Worm (Caenorhabditis elegans) whole organism, midembryonic: ENCODE results near the gene F26F2.3.
"Not testable (repeated sequence)": the region's sequence is repeated elsewhere in the genome, so short reads cannot be mapped to it uniquely, and the experiment has no call there.

Source experiments
- T22C8.4 ChIP-seq: fragments of 200-800 bp; sonication (Bioruptor generic); IDR thresholded peaks from 2 replicates; pipeline ENCODE4 v1.3.6; 2022; ENCODE audit warnings: missing genetic modification characterization, missing compliant biosample characterization
- cog-1 ChIP-seq: sonication (generic microtip); optimal IDR thresholded peaks from 2 replicates; lab custom pipeline; 2016; ENCODE audit warnings: missing genetic modification characterization, missing compliant biosample characterization
- flt-1 ChIP-seq: fragments of 200-800 bp; sonication (Bioruptor generic); IDR thresholded peaks from 2 replicates; pipeline ENCODE4 v1.3.6; 2022; ENCODE audit warnings: missing genetic modification characterization, missing compliant biosample characterization
- klf-2 ChIP-seq: fragments of 200-800 bp; sonication (Bioruptor generic); conservative IDR thresholded peaks from 2 replicates; pipeline ENCODE4 v1.3.6; 2022; ENCODE audit warnings: missing genetic modification reagents, missing genetic modification characterization, missing compliant biosample characterization
- med-1 ChIP-seq: sonication (generic microtip); optimal IDR thresholded peaks from 2 replicates; lab custom pipeline; 2017; ENCODE audit warnings: missing genetic modification characterization, mild to moderate bottlenecking, missing compliant biosample characterization, antibody characterized with exemption, missing genetic modification reagents; ENCODE audit not compliant: insufficient read depth
- ref-1 ChIP-seq: fragments of 200-800 bp; sonication (Bioruptor generic); conservative IDR thresholded peaks from 2 replicates; pipeline ENCODE4 v1.3.6; 2022; ENCODE audit warnings: missing genetic modification reagents, missing genetic modification characterization, missing compliant biosample characterization
- tab-1 ChIP-seq: fragments of 200-800 bp; sonication (Bioruptor generic); IDR thresholded peaks from 2 replicates; pipeline ENCODE4 v1.3.6; 2022; ENCODE audit warnings: missing genetic modification characterization, missing compliant biosample characterization
- ztf-23 ChIP-seq: fragments of 200-800 bp; sonication (Bioruptor generic); IDR thresholded peaks from 2 replicates; pipeline ENCODE4 v1.3.6; 2022; ENCODE audit warnings: missing genetic modification reagents, missing genetic modification characterization, missing compliant biosample characterization
- ztf-29 ChIP-seq: fragments of 200-800 bp; sonication (Bioruptor generic); IDR thresholded peaks from 2 replicates; pipeline ENCODE4 v1.3.6; 2022; ENCODE audit warnings: missing genetic modification reagents, missing genetic modification characterization, missing compliant biosample characterization

The F26F2.3 gene

DNA sequence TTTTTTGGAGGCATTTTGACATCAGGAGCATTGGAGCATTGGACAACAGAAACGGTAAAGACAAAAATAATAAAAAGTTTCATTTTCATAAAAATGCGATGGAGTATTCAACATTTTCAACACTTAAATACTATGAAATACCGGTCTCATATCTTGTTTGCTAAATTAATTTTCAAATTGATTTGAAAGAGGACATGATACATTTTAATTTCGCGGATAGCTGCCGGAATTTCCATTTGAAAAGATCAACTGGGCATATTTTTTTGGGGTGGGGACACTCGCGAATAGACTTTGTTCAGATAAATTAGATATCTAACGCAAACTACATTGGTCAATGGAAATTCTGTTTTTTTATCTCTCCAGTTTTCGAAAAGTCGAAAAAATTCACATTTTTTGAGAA, 28.4 kb upstream of the F26F2.3 start, which contains the start of gene F26F2.10:
F26F2.10 (minus strand) TSS at position 101 of the 400 bp plus-strand sequence.
- no peak for TF ChIP-seq cog-1 (tag; lab: Kevin White, UChicago)
- no peak for TF ChIP-seq ztf-29 (GFP tag; lab: Robert Waterston, UW)
- no peak for TF ChIP-seq tab-1 (GFP tag; lab: Robert Waterston, UW)
- TF ChIP-seq ref-1: no peak
- no peak for TF ChIP-seq klf-2 (GFP tag; lab: Robert Waterston, UW)
- TF ChIP-seq T22C8.4: no peak
- TF ChIP-seq flt-1 (GFP tag; lab: Robert Waterston, UW): no peak
- TF ChIP-seq ztf-23 (GFP tag; lab: Robert Waterston, UW): no peak
- no peak for TF ChIP-seq med-1 (GFP tag; lab: Kevin White, UChicago)

ce11 chrV:20580511-20581040, 14.2 kb upstream of the F26F2.3 start, which contains the start of gene F26F2.7:
Gene F26F2.7, plus strand, starts transcription at chrV:20580990.
- TF ChIP-seq ztf-23 (GFP tag; lab: Robert Waterston, UW) (peak; percentile 56; the same call in 1 of the 2 replicates), ztf-29 (GFP tag; lab: Robert Waterston, UW) (no peak), T22C8.4 (no peak), med-1 (GFP tag; lab: Kevin White, UChicago) (no peak), tab-1 (GFP tag; lab: Robert Waterston, UW) (peak; percentile 69; the same call in 1 of the 2 replicates), ref-1 (no peak), flt-1 (GFP tag; lab: Robert Waterston, UW) (0 out of 2 replicates have a peak, but pooled peaks have one; percentile 50), klf-2 (GFP tag; lab: Robert Waterston, UW) (no peak), cog-1 (tag; lab: Kevin White, UChicago) (peak; percentile 81)

- TF ChIP-seq cog-1 (tag; lab: Kevin White, UChicago) (no peak), flt-1 (GFP tag; lab: Robert Waterston, UW) (no peak), ztf-29 (GFP tag; lab: Robert Waterston, UW) (no peak)
These were observed 13.2 kb upstream of the F26F2.3 start, which contains the start of gene F26F2.8 for ce11 chrV:20579534-20579933. Gene F26F2.8, plus strand, starts transcription at chrV:20579546.

DNA sequence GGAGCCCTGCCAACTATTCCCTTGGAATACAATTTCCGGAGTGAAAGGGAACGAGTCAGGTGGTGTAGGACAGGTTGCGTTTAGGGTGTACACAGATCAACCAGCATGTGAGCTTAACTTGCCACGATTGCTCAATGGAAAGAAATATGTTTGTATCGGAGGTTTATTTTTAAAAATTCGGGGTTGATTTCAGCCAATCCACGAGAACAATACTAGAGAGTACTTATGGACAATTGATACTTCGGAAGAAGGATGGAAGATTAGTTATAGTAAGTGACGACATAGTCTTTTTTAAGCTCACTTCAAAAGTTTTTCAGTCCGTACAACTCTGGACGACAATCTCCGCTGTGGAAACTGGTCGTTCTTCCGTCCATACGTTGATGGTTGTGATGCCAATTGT, 8.5 kb upstream of the F26F2.3 start:
- no peak for TF ChIP-seq T22C8.4
- TF ChIP-seq ztf-23 (GFP tag; lab: Robert Waterston, UW): no peak
- TF ChIP-seq tab-1 (GFP tag; lab: Robert Waterston, UW): no peak
- no peak for TF ChIP-seq ref-1
- no peak for TF ChIP-seq flt-1 (GFP tag; lab: Robert Waterston, UW)
- TF ChIP-seq ztf-29 (GFP tag; lab: Robert Waterston, UW): no peak
- no peak for TF ChIP-seq med-1 (GFP tag; lab: Kevin White, UChicago)
- no peak for TF ChIP-seq klf-2 (GFP tag; lab: Robert Waterston, UW)
- TF ChIP-seq cog-1 (tag; lab: Kevin White, UChicago): no peak

ce11 chrV:20574314-20574713, 8.0 kb upstream of the F26F2.3 start, which contains the start of gene clec-263:
Gene clec-263, plus strand, starts transcription at chrV:20574614.
- TF ChIP-seq ref-1 (no peak), cog-1 (tag; lab: Kevin White, UChicago) (no peak), tab-1 (GFP tag; lab: Robert Waterston, UW) (no peak), flt-1 (GFP tag; lab: Robert Waterston, UW) (no peak), ztf-23 (GFP tag; lab: Robert Waterston, UW) (no peak), T22C8.4 (no peak), ztf-29 (GFP tag; lab: Robert Waterston, UW) (no peak), klf-2 (GFP tag; lab: Robert Waterston, UW) (no peak), med-1 (GFP tag; lab: Kevin White, UChicago) (no peak)

ce11 chrV:20573392-20573791, 7.0 kb upstream of the F26F2.3 start, which contains the start of gene F26F2.5:
Gene F26F2.5, plus strand, starts transcription at chrV:20573692.
- TF ChIP-seq flt-1 (GFP tag; lab: Robert Waterston, UW) (no peak), klf-2 (GFP tag; lab: Robert Waterston, UW) (no peak), ztf-29 (GFP tag; lab: Robert Waterston, UW) (no peak), tab-1 (GFP tag; lab: Robert Waterston, UW) (no peak), cog-1 (tag; lab: Kevin White, UChicago) (no peak), T22C8.4 (no peak), med-1 (GFP tag; lab: Kevin White, UChicago) (no peak), ref-1 (no peak), ztf-23 (GFP tag; lab: Robert Waterston, UW) (no peak)

DNA sequence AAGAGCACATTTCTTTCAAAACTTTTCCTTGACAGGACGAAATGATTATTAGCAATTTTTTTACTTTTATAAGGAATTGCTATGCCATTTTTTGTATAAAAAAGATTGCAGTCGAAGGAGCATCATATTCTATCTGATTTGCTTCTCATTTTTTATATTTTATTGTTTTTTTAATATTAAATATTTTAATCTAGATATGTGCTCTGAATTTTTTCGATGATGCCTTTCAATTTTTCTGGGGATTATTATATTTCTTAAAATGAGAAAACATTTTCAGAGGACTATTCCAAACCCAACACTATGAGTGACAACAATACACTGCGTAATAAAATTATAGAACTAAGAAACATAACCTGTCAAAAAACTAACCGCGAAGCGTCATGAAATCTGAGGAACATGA, 2.6 kb upstream of the F26F2.3 start, which contains the start of gene F26F2.4:
F26F2.4 (plus strand) TSS at position 301 of the 400 bp plus-strand sequence.
- not testable (repeated sequence) for TF ChIP-seq flt-1 (GFP tag; lab: Robert Waterston, UW); med-1 (GFP tag; lab: Kevin White, UChicago); ztf-29 (GFP tag; lab: Robert Waterston, UW)

DNA sequence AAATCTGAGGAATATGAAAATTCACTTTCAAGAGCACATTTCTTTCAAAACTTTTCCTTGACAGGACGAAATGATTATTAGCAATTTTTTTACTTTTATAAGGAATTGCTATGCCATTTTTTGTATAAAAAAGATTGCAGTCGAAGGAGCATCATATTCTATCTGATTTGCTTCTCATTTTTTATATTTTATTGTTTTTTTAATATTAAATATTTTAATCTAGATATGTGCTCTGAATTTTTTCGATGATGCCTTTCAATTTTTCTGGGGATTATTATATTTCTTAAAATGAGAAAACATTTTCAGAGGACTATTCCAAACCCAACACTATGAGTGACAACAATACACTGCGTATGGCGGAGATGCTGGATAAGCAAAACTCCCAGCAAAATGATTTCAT, 2.3 kb downstream of the F26F2.3 start, which contains the start of gene F26F2.13:
F26F2.13 (plus strand) TSS at position 301 of the 400 bp plus-strand sequence.
- not testable (repeated sequence) for TF ChIP-seq ztf-29 (GFP tag; lab: Robert Waterston, UW); ref-1; klf-2 (GFP tag; lab: Robert Waterston, UW)

- TF ChIP-seq klf-2 (GFP tag; lab: Robert Waterston, UW): no peak
- no peak for TF ChIP-seq ref-1
- no peak for TF ChIP-seq flt-1 (GFP tag; lab: Robert Waterston, UW)
- no peak for TF ChIP-seq ztf-29 (GFP tag; lab: Robert Waterston, UW)
- TF ChIP-seq T22C8.4: no peak
- TF ChIP-seq tab-1 (GFP tag; lab: Robert Waterston, UW): no peak
- no peak for TF ChIP-seq med-1 (GFP tag; lab: Kevin White, UChicago)
- TF ChIP-seq ztf-23 (GFP tag; lab: Robert Waterston, UW): no peak
- no peak for TF ChIP-seq cog-1 (tag; lab: Kevin White, UChicago)
These were observed 4.6 kb downstream of the F26F2.3 start, which contains the start of gene F26F2.1 for ce11 chrV:20561795-20562194. Gene F26F2.1, minus strand, starts transcription at chrV:20561895.
